Fruit fly (Drosophila melanogaster) S2 (cell line): Measurements from ENCODE around the gene CG31189.

ENCODE experiments used
- CG8478 ChIP-seq: fragments of >200 bp; optimal IDR thresholded peaks from 2 replicates; lab custom pipeline; 2018
- CTCF ChIP-seq, 2 experiments: fragments of >200 bp; optimal IDR thresholded peaks; 2 replicates each; lab custom pipeline; 2018

DNA sequence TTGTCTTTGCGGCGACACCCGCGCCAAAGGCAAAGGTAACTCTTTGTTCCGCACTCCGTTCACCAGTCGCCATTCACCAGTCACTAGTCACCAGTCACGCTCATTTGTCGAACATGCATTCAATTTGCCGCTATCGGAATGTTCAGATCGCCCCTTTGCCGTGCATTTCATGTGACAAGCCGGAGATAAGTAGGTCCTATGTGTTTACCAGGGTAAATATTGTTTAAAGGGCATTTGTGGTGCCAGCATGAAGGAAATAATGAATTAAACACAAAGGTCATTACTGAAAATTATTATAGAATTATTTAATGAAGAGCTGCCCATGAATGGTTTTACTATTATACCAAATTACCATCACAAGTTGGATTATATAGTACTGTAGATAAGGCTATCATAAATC, 44.5 kb downstream of the CG31189 start:
- TF ChIP-seq CG8478 (lab: Kevin White, UChicago) (no peak), CTCF (optimal IDR thresholded peaks at IDR 0.05; lab: Kevin White, UChicago) (no peak)
